Worm (Caenorhabditis elegans) whole organism, L2 larva: Measurements from ENCODE around the gene srx-34.

Experiments used
- F13H6.1 ChIP-seq: sonication (generic microtip); optimal IDR thresholded peaks from 2 replicates; lab custom pipeline; 2016; ENCODE audit warnings: missing genetic modification characterization, missing compliant biosample characterization
- ZK546.5 ChIP-seq: sonication (generic microtip); optimal IDR thresholded peaks from 2 replicates; lab custom pipeline; 2017; ENCODE audit warnings: missing biosample characterization, missing genetic modification characterization
- aly-2 ChIP-seq: fragments of 150-350 bp; optimal IDR thresholded peaks from 2 replicates; lab custom pipeline; 2014; ENCODE audit warnings: missing biosample characterization, missing genetic modification characterization
- blmp-1 ChIP-seq: sonication (generic microtip); optimal IDR thresholded peaks from 2 replicates; lab custom pipeline; 2017; ENCODE audit warnings: missing genetic modification characterization, mild to moderate bottlenecking, missing compliant biosample characterization, antibody characterized with exemption, moderate library complexity; ENCODE audit not compliant: insufficient read depth
- crh-2 ChIP-seq: sonication (generic microtip); optimal IDR thresholded peaks from 2 replicates; lab custom pipeline; 2017; ENCODE audit warnings: missing biosample characterization, missing genetic modification characterization
- egl-27 ChIP-seq: sonication (generic microtip); optimal IDR thresholded peaks from 3 replicates; lab custom pipeline; 2017; ENCODE audit warnings: missing biosample characterization, missing genetic modification reagents, missing genetic modification characterization
- fos-1 ChIP-seq: fragments of 150-350 bp; optimal IDR thresholded peaks from 2 replicates; lab custom pipeline; 2014; ENCODE audit warnings: missing biosample characterization, missing genetic modification characterization
- lin-11 ChIP-seq: fragments of 150-350 bp; sonication (generic microtip); optimal IDR thresholded peaks from 2 replicates; lab custom pipeline; 2014; ENCODE audit warnings: missing biosample characterization, missing genetic modification characterization, inconsistent platforms, mixed read lengths
- lin-39 ChIP-seq: fragments of 150-350 bp; optimal IDR thresholded peaks from 2 replicates; lab custom pipeline; 2014; ENCODE audit warnings: missing biosample characterization, missing genetic modification reagents, missing genetic modification characterization
- mab-5 ChIP-seq: fragments of 150-350 bp; optimal IDR thresholded peaks from 2 replicates; lab custom pipeline; 2014; ENCODE audit warnings: missing biosample characterization, missing genetic modification characterization
- mbf-1 ChIP-seq: sonication (generic microtip); optimal IDR thresholded peaks from 2 replicates; lab custom pipeline; 2017; ENCODE audit warnings: missing biosample characterization, missing genetic modification characterization
- mdl-1 ChIP-seq, 2 experiments: fragments of 150-350 bp in 1 of 2; sonication (generic microtip) in 1 of 2; optimal IDR thresholded peaks; 2 replicates each; lab custom pipeline; 2017; ENCODE audit warnings: missing biosample characterization in 2 of 2, missing genetic modification characterization in 2 of 2
- nhr-10 ChIP-seq: sonication (generic microtip); optimal IDR thresholded peaks from 2 replicates; lab custom pipeline; 2017; ENCODE audit warnings: missing biosample characterization, missing genetic modification characterization
- nhr-12 ChIP-seq: fragments of 150-350 bp; optimal IDR thresholded peaks from 2 replicates; lab custom pipeline; 2014; ENCODE audit warnings: missing biosample characterization, missing genetic modification characterization
- nhr-129 ChIP-seq: fragments of 150-350 bp; optimal IDR thresholded peaks from 2 replicates; lab custom pipeline; 2014; ENCODE audit warnings: missing biosample characterization, missing genetic modification characterization
- nhr-21 ChIP-seq: fragments of 150-350 bp; optimal IDR thresholded peaks from 2 replicates; lab custom pipeline; 2014; ENCODE audit warnings: missing biosample characterization, missing genetic modification characterization
- nhr-25 ChIP-seq: fragments of 150-350 bp; sonication (generic microtip); optimal IDR thresholded peaks from 3 replicates; lab custom pipeline; 2014; ENCODE audit warnings: missing biosample characterization, missing genetic modification characterization
- nhr-77 ChIP-seq: fragments of 150-350 bp; optimal IDR thresholded peaks from 2 replicates; lab custom pipeline; 2014; ENCODE audit warnings: missing biosample characterization, missing genetic modification characterization
- peb-1 ChIP-seq: fragments of 150-350 bp; optimal IDR thresholded peaks from 2 replicates; lab custom pipeline; 2014; ENCODE audit warnings: missing biosample characterization, missing genetic modification characterization
- sma-3 ChIP-seq: sonication (generic microtip); optimal IDR thresholded peaks from 2 replicates; lab custom pipeline; 2016; ENCODE audit warnings: missing genetic modification reagents, missing genetic modification characterization, missing compliant biosample characterization
- sma-9 ChIP-seq, 2 experiments: fragments of 150-350 bp in 1 of 2; sonication (generic microtip) in 1 of 2; optimal IDR thresholded peaks; 2 replicates each; lab custom pipeline; 2014 to 2016; ENCODE audit warnings: missing genetic modification characterization in 2 of 2, mild to moderate bottlenecking in 1 of 2, missing biosample characterization in 1 of 2, missing compliant biosample characterization in 1 of 2, missing genetic modification reagents in 1 of 2, moderate library complexity in 1 of 2
- snpc-4 ChIP-seq: fragments of 150-350 bp; optimal IDR thresholded peaks from 2 replicates; lab custom pipeline; 2014; ENCODE audit warnings: missing biosample characterization, missing genetic modification characterization
- unc-39 ChIP-seq: fragments of 150-350 bp; optimal IDR thresholded peaks from 2 replicates; lab custom pipeline; 2014; ENCODE audit warnings: missing biosample characterization, missing genetic modification characterization
- unc-55 ChIP-seq: fragments of 150-350 bp; sonication (generic microtip); optimal IDR thresholded peaks from 3 replicates; lab custom pipeline; 2014; ENCODE audit warnings: missing biosample characterization, missing genetic modification reagents, missing genetic modification characterization
- zag-1 ChIP-seq: fragments of 150-350 bp; optimal IDR thresholded peaks from 2 replicates; lab custom pipeline; 2014; ENCODE audit warnings: missing biosample characterization, missing genetic modification characterization
- ztf-1 ChIP-seq: fragments of 200-800 bp; sonication (Bioruptor generic); conservative IDR thresholded peaks from 2 replicates; pipeline ENCODE4 v1.3.6; 2022; ENCODE audit warnings: missing genetic modification characterization, missing compliant biosample characterization
- ztf-11 ChIP-seq: sonication (generic microtip); optimal IDR thresholded peaks from 2 replicates; lab custom pipeline; 2017; ENCODE audit warnings: missing biosample characterization, missing genetic modification characterization
- ztf-4 ChIP-seq: fragments of 150-350 bp; optimal IDR thresholded peaks from 2 replicates; lab custom pipeline; 2014; ENCODE audit warnings: missing biosample characterization, missing genetic modification characterization

The srx-34 gene

ce11 chrV:7120168-7120567, at the start of gene srx-34:
Gene srx-34 (minus strand): TSS chrV:7120268.
- no peak for TF ChIP-seq nhr-129 (tag; lab: Kevin White, UChicago)
- TF ChIP-seq blmp-1, result no peak
- TF ChIP-seq peb-1 (tag; lab: Kevin White, UChicago), result no peak

- TF ChIP-seq mbf-1 (no peak), crh-2 (no peak), ztf-4 (tag; lab: Kevin White, UChicago) (no peak), egl-27 (tag; lab: Kevin White, UChicago) (no peak), unc-39 (tag; lab: Kevin White, UChicago) (no peak), zag-1 (tag; lab: Kevin White, UChicago) (no peak), nhr-21 (tag; lab: Kevin White, UChicago) (no peak), aly-2 (no peak), ztf-11 (tag; lab: Kevin White, UChicago) (no peak), mdl-1 (tag; optimal IDR thresholded peaks at IDR 0.05; lab: Kevin White, UChicago) (no peak), nhr-10 (tag; lab: Kevin White, UChicago) (no peak), nhr-129 (tag; lab: Kevin White, UChicago) (no peak), ztf-1 (no peak)
Observed at ce11 chrV:7166709-7167108, 46.6 kb upstream of the srx-34 start, which contains the start of gene ugt-36. Gene ugt-36 (plus strand): TSS chrV:7167009.

- TF ChIP-seq nhr-77, result no peak
- TF ChIP-seq F13H6.1 (tag; lab: Kevin White, UChicago), result no peak
- no peak for TF ChIP-seq snpc-4 (tag; lab: Kevin White, UChicago)
- TF ChIP-seq mab-5, result no peak
- no peak for TF ChIP-seq ztf-4 (tag; lab: Kevin White, UChicago)
- no peak for TF ChIP-seq unc-55 (GFP tag; lab: Kevin White, UChicago)
- TF ChIP-seq ZK546.5 (tag; lab: Kevin White, UChicago), result no peak
- no peak for TF ChIP-seq sma-3 (GFP tag; lab: Kevin White, UChicago)
- TF ChIP-seq, all 48 proteins: peak for 0
Observed at ce11 chrV:7164210-7164609, 44.1 kb upstream of the srx-34 start, which contains the start of gene srh-83. Gene srh-83 (plus strand): TSS chrV:7164510.

- TF ChIP-seq sma-3 (GFP tag; lab: Kevin White, UChicago), result peak; percentile 3
- peak; percentile 34 for TF ChIP-seq sma-9 (GFP tag; optimal IDR thresholded peaks at IDR 0.05; lab: Kevin White, UChicago)
- no peak for TF ChIP-seq sma-9 (tag; optimal IDR thresholded peaks at IDR 0.05; lab: Kevin White, UChicago)
- TF ChIP-seq unc-39 (tag; lab: Kevin White, UChicago), result no peak
- no peak for TF ChIP-seq nhr-12 (tag; lab: Kevin White, UChicago)
Observed at ce11 chrV:7163477-7164114, 43.5 kb upstream of the srx-34 start, which contains the start of gene ugt-41. Gene ugt-41 (minus strand): TSS chrV:7163595.

DNA sequence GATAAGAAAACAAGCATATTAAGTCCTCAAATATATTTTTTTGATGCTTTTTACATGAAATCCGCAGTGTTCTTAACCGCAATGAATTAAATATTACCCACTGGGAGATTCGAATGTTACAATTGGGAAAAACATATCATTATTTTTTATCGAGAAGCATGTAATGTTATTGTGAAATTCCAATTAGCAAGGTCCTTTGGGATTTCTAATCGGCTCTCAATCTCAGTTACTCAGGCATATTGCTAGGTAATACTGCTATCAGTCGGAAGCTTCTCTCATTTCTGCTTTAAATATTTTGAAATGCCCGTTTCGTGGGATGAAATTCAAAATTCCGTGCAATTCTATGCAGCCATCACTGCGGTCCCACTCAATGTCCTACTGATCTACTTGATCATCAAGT, 39.3 kb upstream of the srx-34 start, which contains the start of gene str-204:
Gene str-204 (plus strand): TSS at position 301 of the 400 bp plus-strand sequence.
- TF ChIP-seq unc-55 (GFP tag; lab: Kevin White, UChicago) (no peak), snpc-4 (tag; lab: Kevin White, UChicago) (no peak), mdl-1 (tag; optimal IDR thresholded peaks at IDR 0.05; lab: Kevin White, UChicago) (no peak), nhr-25 (tag; lab: Kevin White, UChicago) (no peak), lin-11 (tag; lab: Kevin White, UChicago) (no peak), aly-2 (no peak), nhr-77 (no peak), sma-3 (GFP tag; lab: Kevin White, UChicago) (no peak), blmp-1 (no peak), lin-39 (tag; lab: Kevin White, UChicago) (no peak), mbf-1 (no peak)
- TF ChIP-seq, all 48 proteins: peak for 0

ce11 chrV:7157089-7157488, 37.0 kb upstream of the srx-34 start, which contains the start of gene ugt-39:
Gene ugt-39 (plus strand): TSS chrV:7157142.
- TF ChIP-seq lin-39 (tag; lab: Kevin White, UChicago), result no peak
- TF ChIP-seq fos-1 (tag; lab: Kevin White, UChicago), result peak; percentile 58
- peak; percentile 51 for TF ChIP-seq sma-9 (GFP tag; optimal IDR thresholded peaks at IDR 0.05; lab: Kevin White, UChicago)
- no peak for TF ChIP-seq sma-9 (tag; optimal IDR thresholded peaks at IDR 0.05; lab: Kevin White, UChicago)
- peak; percentile 1 for TF ChIP-seq sma-3 (GFP tag; lab: Kevin White, UChicago)
